Fruit fly (Drosophila melanogaster): ENCODE results near the gene Tlk.

- no peak for TF ChIP-seq CTCF (optimal IDR thresholded peaks at IDR 0.05)
- TF ChIP-seq CG8478 (optimal IDR thresholded peaks at IDR 0.05), result no peak
Measured at dm6 chrX:3761318-3762081, 41.7 kb downstream of the Tlk start.

Measured in S2 (cell line).